Worm (Caenorhabditis elegans) whole organism, late embryonic: Measurements from ENCODE around the gene F07H5.10.

Experiments
- C08G9.2 ChIP-seq: sonication (generic microtip); optimal IDR thresholded peaks from 2 replicates; lab custom pipeline; 2016; ENCODE audit warnings: mild to moderate bottlenecking, missing genetic modification characterization, moderate library complexity, missing compliant biosample characterization
- K09A11.1 ChIP-seq: sonication (generic microtip); optimal IDR thresholded peaks from 2 replicates; lab custom pipeline; 2017; ENCODE audit warnings: antibody characterized with exemption, mild to moderate bottlenecking, missing genetic modification characterization, missing compliant biosample characterization; ENCODE audit not compliant: insufficient read depth
- T23F11.4 ChIP-seq: fragments of 200-800 bp; sonication (Bioruptor generic); optimal IDR thresholded peaks from 2 replicates; lab custom pipeline; 2018; ENCODE audit warnings: mild to moderate bottlenecking, missing genetic modification characterization, missing compliant biosample characterization
- Y22D7AL.16 ChIP-seq: sonication (generic microtip); optimal IDR thresholded peaks from 2 replicates; lab custom pipeline; 2016; ENCODE audit warnings: missing genetic modification characterization, missing compliant biosample characterization
- ceh-14 ChIP-seq: sonication (generic microtip); optimal IDR thresholded peaks from 2 replicates; lab custom pipeline; 2016; ENCODE audit warnings: missing genotype, missing genetic modification characterization, missing compliant biosample characterization
- ceh-18 ChIP-seq: sonication (generic microtip); optimal IDR thresholded peaks from 2 replicates; lab custom pipeline; 2016; ENCODE audit warnings: missing genetic modification characterization, missing compliant biosample characterization
- ceh-31 ChIP-seq: sonication (generic microtip); optimal IDR thresholded peaks from 2 replicates; lab custom pipeline; 2016; ENCODE audit warnings: missing genetic modification characterization, missing compliant biosample characterization
- ceh-6 ChIP-seq: fragments of 200-800 bp; sonication (Bioruptor generic); optimal IDR thresholded peaks from 2 replicates; lab custom pipeline; 2018; ENCODE audit warnings: mild to moderate bottlenecking, missing genetic modification characterization, missing compliant biosample characterization
- dve-1 ChIP-seq: sonication (generic microtip); optimal IDR thresholded peaks from 2 replicates; lab custom pipeline; 2017; ENCODE audit warnings: antibody characterized with exemption, mild to moderate bottlenecking, missing genetic modification characterization, missing compliant biosample characterization
- elt-2 ChIP-seq: sonication (generic microtip); optimal IDR thresholded peaks from 2 replicates; lab custom pipeline; 2016; ENCODE audit warnings: missing genetic modification reagents, missing genetic modification characterization, missing compliant biosample characterization
- fax-1 ChIP-seq: sonication (generic microtip); optimal IDR thresholded peaks from 2 replicates; lab custom pipeline; 2016; ENCODE audit warnings: missing genotype, missing genetic modification characterization, missing compliant biosample characterization
- gmeb-2 ChIP-seq: sonication (generic microtip); optimal IDR thresholded peaks from 2 replicates; lab custom pipeline; 2016; ENCODE audit warnings: missing genetic modification characterization, inconsistent platforms, missing compliant biosample characterization
- hlh-30 ChIP-seq: sonication (generic microtip); optimal IDR thresholded peaks from 2 replicates; lab custom pipeline; 2017; ENCODE audit warnings: antibody characterized with exemption, missing genetic modification characterization, missing compliant biosample characterization; ENCODE audit not compliant: insufficient read depth
- hlh-6 ChIP-seq: sonication (generic microtip); optimal IDR thresholded peaks from 2 replicates; lab custom pipeline; 2016; ENCODE audit warnings: missing genotype, missing genetic modification characterization, missing compliant biosample characterization
- hlh-8 ChIP-seq: sonication (generic microtip); optimal IDR thresholded peaks from 2 replicates; lab custom pipeline; 2016; ENCODE audit warnings: missing genotype, missing genetic modification characterization, missing compliant biosample characterization
- lim-6 ChIP-seq: sonication (generic microtip); optimal IDR thresholded peaks from 2 replicates; lab custom pipeline; 2016; ENCODE audit warnings: missing genetic modification characterization, missing compliant biosample characterization
- lin-11 ChIP-seq: fragments of 200-800 bp; sonication (Bioruptor generic); optimal IDR thresholded peaks from 2 replicates; lab custom pipeline; 2018; ENCODE audit warnings: mild to moderate bottlenecking, missing genetic modification characterization, missing compliant biosample characterization
- nfya-1 ChIP-seq: sonication (generic microtip); optimal IDR thresholded peaks from 2 replicates; lab custom pipeline; 2017; ENCODE audit warnings: missing genetic modification characterization, mild to moderate bottlenecking, missing compliant biosample characterization, antibody characterized with exemption, moderate library complexity
- npax-4 ChIP-seq: sonication (generic microtip); optimal IDR thresholded peaks from 2 replicates; lab custom pipeline; 2016; ENCODE audit warnings: missing genetic modification characterization, missing compliant biosample characterization
- pag-3 ChIP-seq: sonication (generic microtip); optimal IDR thresholded peaks from 2 replicates; lab custom pipeline; 2016; ENCODE audit warnings: missing compliant biosample characterization, missing genetic modification characterization, borderline replicate concordance
- pha-2 ChIP-seq: sonication (generic microtip); optimal IDR thresholded peaks from 2 replicates; lab custom pipeline; 2017; ENCODE audit warnings: mild to moderate bottlenecking, missing genetic modification characterization, missing compliant biosample characterization
- pqm-1 ChIP-seq: sonication (generic microtip); optimal IDR thresholded peaks from 2 replicates; lab custom pipeline; 2016; ENCODE audit warnings: missing genetic modification characterization, missing compliant biosample characterization
- pros-1 ChIP-seq: fragments of 150-350 bp; optimal IDR thresholded peaks from 2 replicates; lab custom pipeline; 2014; ENCODE audit warnings: missing biosample characterization, missing genetic modification reagents, missing genetic modification characterization
- ref-2 ChIP-seq: sonication (generic microtip); optimal IDR thresholded peaks from 2 replicates; lab custom pipeline; 2016; ENCODE audit warnings: missing genetic modification characterization, missing compliant biosample characterization
- rnt-1 ChIP-seq: sonication (generic microtip); optimal IDR thresholded peaks from 2 replicates; lab custom pipeline; 2016; ENCODE audit warnings: missing genetic modification characterization, missing compliant biosample characterization
- sox-2 ChIP-seq: fragments of 200-800 bp; sonication (Bioruptor generic); IDR thresholded peaks from 2 replicates; pipeline ENCODE4 v1.3.6; 2022; ENCODE audit warnings: missing genetic modification reagents, missing genetic modification characterization, missing compliant biosample characterization
- sox-4 ChIP-seq: sonication (generic microtip); optimal IDR thresholded peaks from 2 replicates; lab custom pipeline; 2017; ENCODE audit warnings: mild to moderate bottlenecking, missing genetic modification characterization, inconsistent platforms, missing compliant biosample characterization
- syd-9 ChIP-seq: sonication (generic microtip); optimal IDR thresholded peaks from 2 replicates; lab custom pipeline; 2016; ENCODE audit warnings: mild to moderate bottlenecking, missing genetic modification characterization, moderate library complexity, missing compliant biosample characterization
- tbx-2 ChIP-seq: sonication (generic microtip); optimal IDR thresholded peaks from 2 replicates; lab custom pipeline; 2016; ENCODE audit warnings: missing genetic modification characterization, missing compliant biosample characterization
- tbx-7 ChIP-seq: sonication (generic microtip); optimal IDR thresholded peaks from 2 replicates; lab custom pipeline; 2016; ENCODE audit warnings: missing genotype, missing genetic modification characterization, missing compliant biosample characterization
- unc-3 ChIP-seq, 2 experiments: fragments of 200-800 bp in 1 of 2; sonication (Bioruptor generic) in 1 of 2; sonication (generic microtip) in 1 of 2; conservative IDR thresholded peaks in 1 of 2; optimal IDR thresholded peaks in 1 of 2; 2 replicates each; pipeline versions ENCODE4 v1.3.6 to Lab custom; 2016 to 2022; ENCODE audit warnings: missing compliant biosample characterization in 2 of 2, missing genetic modification characterization in 2 of 2, missing genetic modification reagents in 1 of 2
- unc-42 ChIP-seq: sonication (generic microtip); optimal IDR thresholded peaks from 2 replicates; lab custom pipeline; 2016; ENCODE audit warnings: missing genotype, missing genetic modification characterization, missing compliant biosample characterization
- unc-55 ChIP-seq: sonication (generic microtip); optimal IDR thresholded peaks from 2 replicates; lab custom pipeline; 2017; ENCODE audit warnings: missing biosample characterization, missing genetic modification reagents, missing genetic modification characterization
- unc-86 ChIP-seq: sonication (generic microtip); optimal IDR thresholded peaks from 2 replicates; lab custom pipeline; 2016; ENCODE audit warnings: missing genetic modification characterization, missing compliant biosample characterization
- ztf-16 ChIP-seq: sonication (generic microtip); optimal IDR thresholded peaks from 2 replicates; lab custom pipeline; 2017; ENCODE audit warnings: missing genetic modification characterization, missing compliant biosample characterization

The F07H5.10 gene

DNA sequence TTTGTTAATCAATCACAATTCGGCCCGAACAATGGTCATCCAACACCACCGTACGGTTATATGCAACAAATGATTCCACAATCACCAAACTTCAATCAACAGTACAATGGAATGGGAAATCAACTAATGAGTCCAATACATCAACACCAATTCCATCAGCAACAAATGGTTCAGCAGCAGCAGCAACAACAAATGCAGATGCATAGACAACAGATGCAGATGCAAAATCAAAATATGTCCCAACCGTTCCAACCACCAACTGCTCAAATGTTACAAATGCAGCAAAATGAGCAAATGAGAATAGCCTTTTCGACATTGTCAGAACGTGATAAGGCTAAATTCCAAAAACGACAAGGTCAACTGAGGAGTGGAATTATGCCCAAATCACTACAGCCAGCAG lies 31.9 kb downstream of the F07H5.10 start:
- TF ChIP-seq pqm-1 (tag; lab: Kevin White, UChicago) (no peak), sox-2 (GFP tag; lab: Robert Waterston, UW) (no peak), tbx-7 (tag; lab: Kevin White, UChicago) (no peak), ceh-18 (tag; lab: Kevin White, UChicago) (no peak), unc-86 (tag; lab: Kevin White, UChicago) (no peak), gmeb-2 (no peak), unc-3 (GFP tag; conservative IDR thresholded peaks at IDR 0.05; lab: Robert Waterston, UW) (no peak), unc-3 (tag; optimal IDR thresholded peaks at IDR 0.05; lab: Kevin White, UChicago) (no peak), hlh-8 (tag; lab: Kevin White, UChicago) (no peak), sox-4 (no peak), pros-1 (tag; lab: Kevin White, UChicago) (no peak), npax-4 (tag; lab: Kevin White, UChicago) (no peak), unc-42 (no peak), Y22D7AL.16 (no peak), ceh-6 (GFP tag; lab: Kevin White, UChicago) (no peak), lim-6 (tag; lab: Kevin White, UChicago) (no peak)

DNA sequence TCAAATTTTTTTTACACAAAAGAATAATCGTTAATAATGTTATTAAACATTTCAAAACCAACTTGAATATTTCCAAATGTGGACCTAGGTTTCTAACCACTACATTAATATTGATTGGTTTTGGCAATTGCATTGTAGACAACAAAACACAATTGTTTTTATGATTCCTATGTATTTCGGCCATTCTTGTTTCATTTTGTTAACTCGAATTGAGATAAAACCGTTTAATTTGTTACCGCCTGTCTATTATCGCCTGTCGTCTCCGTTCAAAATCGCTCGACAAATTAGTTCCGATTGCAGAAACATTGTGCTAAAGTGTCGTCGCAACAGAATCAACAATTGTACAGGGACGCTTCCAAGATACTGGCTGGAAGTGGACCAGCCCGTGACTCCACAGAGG lies 37.7 kb downstream of the F07H5.10 start, which contains the start of gene let-19:
Gene let-19 (plus strand): TSS at position 301 of the 400 bp plus-strand sequence.
- TF ChIP-seq nfya-1 (no peak), hlh-6 (tag; lab: Kevin White, UChicago) (no peak), tbx-7 (tag; lab: Kevin White, UChicago) (no peak), dve-1 (tag; lab: Kevin White, UChicago) (no peak), T23F11.4 (GFP tag; lab: Kevin White, UChicago) (no peak), pha-2 (tag; lab: Kevin White, UChicago) (no peak), ztf-16 (tag; lab: Kevin White, UChicago) (no peak), unc-3 (GFP tag; conservative IDR thresholded peaks at IDR 0.05; lab: Robert Waterston, UW) (no peak), unc-3 (tag; optimal IDR thresholded peaks at IDR 0.05; lab: Kevin White, UChicago) (no peak), tbx-2 (tag; lab: Kevin White, UChicago) (no peak), ref-2 (tag; lab: Kevin White, UChicago) (no peak), sox-2 (GFP tag; lab: Robert Waterston, UW) (no peak), pag-3 (tag; lab: Kevin White, UChicago) (no peak), unc-55 (no peak), K09A11.1 (tag; lab: Kevin White, UChicago) (no peak), C08G9.2 (tag; lab: Kevin White, UChicago) (no peak), syd-9 (tag; lab: Kevin White, UChicago) (no peak), elt-2 (tag; lab: Kevin White, UChicago) (no peak)

DNA sequence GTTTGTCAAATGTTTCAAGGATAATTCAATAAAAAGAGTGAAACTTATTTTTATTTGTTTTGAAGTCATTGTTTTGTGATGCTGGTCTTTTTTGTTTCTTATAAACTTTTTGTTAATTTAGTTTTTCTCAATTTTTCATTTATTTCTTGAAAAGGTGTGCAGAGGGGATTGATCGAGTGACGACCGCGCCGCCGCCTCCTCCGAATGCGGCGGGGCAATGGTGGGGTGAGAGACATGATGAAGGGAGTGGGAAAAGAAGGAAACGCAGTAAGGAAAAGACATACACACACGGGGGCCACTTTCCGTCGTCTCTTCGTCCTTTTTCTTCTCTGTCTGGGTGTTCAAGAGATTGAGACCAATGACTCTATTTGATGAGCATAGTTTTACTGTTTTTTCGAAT lies 39.0 kb downstream of the F07H5.10 start:
- TF ChIP-seq fax-1 (no peak), hlh-30 (tag; lab: Kevin White, UChicago) (no peak), unc-42 (peak; percentile 21), gmeb-2 (no peak), pqm-1 (tag; lab: Kevin White, UChicago) (no peak), pag-3 (tag; lab: Kevin White, UChicago) (no peak), hlh-6 (tag; lab: Kevin White, UChicago) (no peak), ref-2 (tag; lab: Kevin White, UChicago) (peak; percentile 18), pros-1 (tag; lab: Kevin White, UChicago) (no peak), T23F11.4 (GFP tag; lab: Kevin White, UChicago) (no peak), lin-11 (no peak), ceh-31 (tag; lab: Kevin White, UChicago) (peak; percentile 19), C08G9.2 (tag; lab: Kevin White, UChicago) (no peak), tbx-2 (tag; lab: Kevin White, UChicago) (no peak), hlh-8 (tag; lab: Kevin White, UChicago) (no peak), nfya-1 (peak; percentile 53), ceh-14 (tag; lab: Kevin White, UChicago) (no peak), rnt-1 (tag; lab: Kevin White, UChicago) (no peak), unc-55 (peak; percentile 1), unc-3 (GFP tag; conservative IDR thresholded peaks at IDR 0.05; lab: Robert Waterston, UW) (no peak), unc-3 (tag; optimal IDR thresholded peaks at IDR 0.05; lab: Kevin White, UChicago) (no peak), ceh-18 (tag; lab: Kevin White, UChicago) (no peak)
